Worm (Caenorhabditis elegans): ENCODE results near the gene srg-45.

srg-45 gene

DNA sequence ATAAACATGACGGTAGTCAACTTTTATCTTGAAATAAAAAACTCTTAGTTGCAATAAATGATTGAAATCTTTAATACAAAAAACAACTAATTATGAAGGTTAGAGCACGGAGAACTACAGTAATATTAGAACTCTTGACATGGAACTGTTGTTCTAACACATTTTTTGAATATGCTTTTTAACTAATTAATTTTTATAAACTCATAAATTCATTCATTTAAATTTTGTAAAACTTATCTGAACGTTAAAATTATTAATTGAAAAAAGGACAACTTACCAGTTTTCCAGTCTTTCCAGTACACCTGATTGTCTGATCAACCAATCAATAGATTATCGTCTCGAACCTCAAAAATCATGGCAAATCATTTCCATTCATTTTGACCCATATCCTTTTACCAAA, 45.2 kb downstream of the srg-45 start, which contains the start of gene sqt-3:
Gene sqt-3, plus strand, starts transcription at position 301 of the 400 bp plus-strand sequence.
- TF ChIP-seq chd-7 (tag; optimal IDR thresholded peaks at IDR 0.05), result no peak
- no peak for TF ChIP-seq ceh-100 (GFP tag; IDR thresholded peaks at IDR 0.05)
- no peak for TF ChIP-seq snpc-1.1 (tag; optimal IDR thresholded peaks at IDR 0.05; ENCODE audit: insufficient read depth)
- no peak for TF ChIP-seq ama-1 (optimal IDR thresholded peaks at IDR 0.05)
- TF ChIP-seq ama-1 (GFP tag; optimal IDR thresholded peaks at IDR 0.05), result no peak
- no peak for TF ChIP-seq Y53F4B.3 (GFP tag; IDR thresholded peaks at IDR 0.05)
- TF ChIP-seq lin-54 (GFP tag; optimal IDR thresholded peaks at IDR 0.05), result no peak
- TF ChIP-seq F57C9.4 (tag; optimal IDR thresholded peaks at IDR 0.05), result no peak
- TF ChIP-seq ekl-4 (GFP tag; IDR thresholded peaks at IDR 0.05), result no peak
- TF ChIP-seq pha-4 (tag; optimal IDR thresholded peaks at IDR 0.05), result no peak
- no peak for TF ChIP-seq ztf-6 (GFP tag; IDR thresholded peaks at IDR 0.05)

- TF ChIP-seq rpc-1 (optimal IDR thresholded peaks at IDR 0.05) (no peak), rpc-1 (tag; optimal IDR thresholded peaks at IDR 0.05) (no peak), attf-6 (GFP tag; IDR thresholded peaks at IDR 0.05) (0 out of 2 replicates have a peak, but pooled peaks have one; percentile 17)
Measured at ce11 chrV:12352881-12353280, 45.6 kb downstream of the srg-45 start.

- TF ChIP-seq mcd-1 (GFP tag; IDR thresholded peaks at IDR 0.05) (peak; percentile 52; the same call in 1 of the 2 replicates), hmg-20 (GFP tag; IDR thresholded peaks at IDR 0.05) (no peak), Y53G8AR.9 (GFP tag; conservative IDR thresholded peaks at IDR 0.05) (no peak), cebp-2 (GFP tag; IDR thresholded peaks at IDR 0.05) (no peak), rcor-1 (GFP tag; IDR thresholded peaks at IDR 0.05) (no peak), lag-1 (GFP tag; IDR thresholded peaks at IDR 0.05) (no peak), egrh-3 (GFP tag; IDR thresholded peaks at IDR 0.05) (peak; percentile 99), zfh-2 (GFP tag; conservative IDR thresholded peaks at IDR 0.05) (peak; percentile 97), dox-1 (GFP tag; IDR thresholded peaks at IDR 0.05) (no peak), tbx-9 (tag; optimal IDR thresholded peaks at IDR 0.05; ENCODE audit: borderline replicate concordance) (no peak), F39B2.1 (GFP tag; IDR thresholded peaks at IDR 0.05) (no peak), athp-1 (tag; optimal IDR thresholded peaks at IDR 0.05) (no peak), madf-8 (GFP tag; conservative IDR thresholded peaks at IDR 0.05) (no peak), ztf-28 (GFP tag; IDR thresholded peaks at IDR 0.05) (0 out of 2 replicates have a peak, but pooled peaks have one; percentile 47)
Measured at ce11 chrV:12353505-12353904, 46.2 kb downstream of the srg-45 start.

ce11 chrV:12354193-12354830, 47.0 kb downstream of the srg-45 start:
- TF ChIP-seq dox-1 (GFP tag; IDR thresholded peaks at IDR 0.05) (no peak), ccch-3 (GFP tag; optimal IDR thresholded peaks at IDR 0.05) (no peak), lin-35 (GFP tag; optimal IDR thresholded peaks at IDR 0.05) (no peak), repo-1 (tag; optimal IDR thresholded peaks at IDR 0.05) (no peak), zim-3 (tag; optimal IDR thresholded peaks at IDR 0.05) (no peak), hmg-20 (GFP tag; IDR thresholded peaks at IDR 0.05) (no peak), attf-6 (GFP tag; IDR thresholded peaks at IDR 0.05) (no peak), K12H6.12 (tag; optimal IDR thresholded peaks at IDR 0.05) (no peak), ets-4 (GFP tag; optimal IDR thresholded peaks at IDR 0.05) (no peak), ceh-100 (GFP tag; IDR thresholded peaks at IDR 0.05) (no peak), aptf-2 (GFP tag; conservative IDR thresholded peaks at IDR 0.05) (no peak), rec-8 (tag; optimal IDR thresholded peaks at IDR 0.05) (no peak), hmg-1.2 (GFP tag; IDR thresholded peaks at IDR 0.05) (no peak), nhr-120 (GFP tag; IDR thresholded peaks at IDR 0.05) (no peak), F55B11.4 (tag; optimal IDR thresholded peaks at IDR 0.05; ENCODE audit: borderline replicate concordance, insufficient read depth) (no peak)

Measured in whole organism, young adult.